Fruit fly (Drosophila melanogaster): ENCODE measurements around the gene Ndc80.

DNA sequence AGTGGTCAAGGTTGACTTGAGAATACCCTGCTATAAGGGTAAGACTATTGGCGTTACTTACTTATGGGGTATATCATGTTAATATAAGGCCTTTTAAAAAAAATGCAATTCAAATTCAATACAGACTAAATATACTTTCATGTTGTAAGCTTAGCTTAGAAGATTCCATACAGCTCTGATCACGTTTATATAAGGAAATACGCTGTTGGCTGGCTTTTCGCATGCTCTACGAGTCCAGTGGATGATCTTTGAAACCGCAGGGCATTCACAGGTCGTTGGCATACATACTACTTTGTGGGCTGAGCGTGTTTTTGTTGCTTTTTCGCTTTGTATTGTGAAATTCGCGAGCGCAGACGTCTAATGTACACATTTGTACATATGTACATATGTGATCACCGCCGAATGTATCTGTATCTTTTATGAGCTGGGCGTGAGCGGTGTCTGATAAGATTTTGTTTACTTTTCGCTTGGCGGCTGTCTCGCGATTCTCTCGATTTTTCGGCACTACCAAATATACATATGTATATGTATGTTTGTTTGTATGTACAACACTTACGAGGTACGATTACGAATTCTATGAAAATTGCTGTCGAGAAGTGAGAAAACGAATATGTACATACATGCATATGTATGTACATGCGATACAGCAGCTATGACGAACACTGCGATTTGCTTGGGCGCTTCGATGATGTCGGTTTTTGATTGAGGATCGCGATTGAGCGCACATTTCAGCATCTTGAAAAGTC lies 22.6 kb upstream of the Ndc80 start:
- no peak for TF ChIP-seq toe (GFP tag; optimal IDR thresholded peaks at IDR 0.05)
- TF ChIP-seq CG7101 (tag; optimal IDR thresholded peaks at IDR 0.05): peak; percentile 58
- TF ChIP-seq CG12768 (GFP tag; optimal IDR thresholded peaks at IDR 0.05): no peak
- TF ChIP-seq CG11617 (GFP tag; optimal IDR thresholded peaks at IDR 0.05): peak; percentile 14
- TF ChIP-seq kay (GFP tag; ENCODE audit: borderline replicate concordance): peak; percentile 4
- TF ChIP-seq bab1 (GFP tag; optimal IDR thresholded peaks at IDR 0.05): peak; percentile 81
- peak; percentile 33 for TF ChIP-seq ovo (GFP tag; optimal IDR thresholded peaks at IDR 0.05)
- TF ChIP-seq CG14711 (tag; optimal IDR thresholded peaks at IDR 0.05): peak; percentile 38
